Fruit fly (Drosophila melanogaster) whole organism: ENCODE measurements around the gene CG43219.

Source experiments
- CG8478 ChIP-seq: fragments of >200 bp; optimal IDR thresholded peaks from 2 replicates; lab custom pipeline; 2018; ENCODE audit warnings: inconsistent platforms
- Dll ChIP-seq: fragments of >200 bp; optimal IDR thresholded peaks from 2 replicates; lab custom pipeline; 2017
- EcR ChIP-seq, 2 experiments: fragments of >200 bp; optimal IDR thresholded peaks; 2 replicates each; lab custom pipeline; 2017; ENCODE audit warnings: missing biosample characterization in 2 of 2, missing genetic modification characterization in 2 of 2, missing genetic modification reagents in 2 of 2
- pan ChIP-seq: fragments of >200 bp; optimal IDR thresholded peaks from 2 replicates; lab custom pipeline; 2017
- psq ChIP-seq: fragments of >200 bp; optimal IDR thresholded peaks from 2 replicates; lab custom pipeline; 2017
- usp ChIP-seq: fragments of >200 bp; optimal IDR thresholded peaks from 2 replicates; lab custom pipeline; 2017; ENCODE audit warnings: missing biosample characterization, missing genetic modification characterization, mixed read lengths

The CG43219 gene

dm6 chr3L:21241447-21241983 lies 21.3 kb downstream of the CG43219 start:
- no peak for TF ChIP-seq pan (lab: Kevin White, UChicago)
- no peak for TF ChIP-seq EcR (GFP tag; optimal IDR thresholded peaks at IDR 0.05; lab: Kevin White, UChicago)
- no peak for TF ChIP-seq psq (lab: Kevin White, UChicago)
- no peak for TF ChIP-seq Dll
- no peak for TF ChIP-seq CG8478 (lab: Kevin White, UChicago)
- no peak for TF ChIP-seq usp (GFP tag; lab: Kevin White, UChicago)

dm6 chr3L:21242958-21243357 lies 22.8 kb downstream of the CG43219 start:
- TF ChIP-seq pan (lab: Kevin White, UChicago) (no peak), EcR (GFP tag; optimal IDR thresholded peaks at IDR 0.05; lab: Kevin White, UChicago) (no peak), psq (lab: Kevin White, UChicago) (no peak), CG8478 (lab: Kevin White, UChicago) (no peak), usp (GFP tag; lab: Kevin White, UChicago) (no peak), Dll (no peak)

dm6 chr3L:21243417-21243816 lies 23.2 kb downstream of the CG43219 start:
- TF ChIP-seq CG8478 (lab: Kevin White, UChicago) (no peak), psq (lab: Kevin White, UChicago) (no peak), pan (lab: Kevin White, UChicago) (no peak), EcR (GFP tag; optimal IDR thresholded peaks at IDR 0.05; lab: Kevin White, UChicago) (no peak), usp (GFP tag; lab: Kevin White, UChicago) (no peak)

dm6 chr3L:21251381-21251780 lies 31.2 kb downstream of the CG43219 start:
- TF ChIP-seq EcR (GFP tag; optimal IDR thresholded peaks at IDR 0.05; lab: Kevin White, UChicago): peak in 1 of 2 experiments; percentile 2
- TF ChIP-seq pan (lab: Kevin White, UChicago): no peak
- TF ChIP-seq usp (GFP tag; lab: Kevin White, UChicago): no peak
- TF ChIP-seq Dll: peak; percentile 40
- TF ChIP-seq CG8478 (lab: Kevin White, UChicago): no peak
- TF ChIP-seq psq (lab: Kevin White, UChicago): no peak

dm6 chr3L:21252525-21252924 lies 32.3 kb downstream of the CG43219 start:
- no peak for TF ChIP-seq psq (lab: Kevin White, UChicago)
- TF ChIP-seq EcR (GFP tag; optimal IDR thresholded peaks at IDR 0.05; lab: Kevin White, UChicago): peak in 1 of 2 experiments; percentile 81
- TF ChIP-seq Dll: peak; percentile 2
- TF ChIP-seq usp (GFP tag; lab: Kevin White, UChicago): no peak
- TF ChIP-seq CG8478 (lab: Kevin White, UChicago): no peak
- TF ChIP-seq pan (lab: Kevin White, UChicago): no peak

- TF ChIP-seq EcR (GFP tag; optimal IDR thresholded peaks at IDR 0.05; lab: Kevin White, UChicago): peak; percentile 95 to 97
- peak; percentile 17 for TF ChIP-seq Dll
- TF ChIP-seq pan (lab: Kevin White, UChicago): no peak
These were observed 32.9 kb downstream of the CG43219 start for dm6 chr3L:21252932-21253760.

dm6 chr3L:21253761-21254523 lies 33.7 kb downstream of the CG43219 start:
- TF ChIP-seq psq (lab: Kevin White, UChicago): no peak
- peak; percentile 94 to 95 for TF ChIP-seq EcR (GFP tag; optimal IDR thresholded peaks at IDR 0.05; lab: Kevin White, UChicago)

- TF ChIP-seq pan (lab: Kevin White, UChicago) (no peak), usp (GFP tag; lab: Kevin White, UChicago) (no peak), Dll (no peak), CG8478 (lab: Kevin White, UChicago) (no peak), psq (lab: Kevin White, UChicago) (no peak), EcR (GFP tag; optimal IDR thresholded peaks at IDR 0.05; lab: Kevin White, UChicago) (peak in 1 of 2 experiments; percentile 43)
These were observed 34.3 kb downstream of the CG43219 start for dm6 chr3L:21254524-21254972.

dm6 chr3L:21256062-21257023 lies 36.1 kb downstream of the CG43219 start:
- TF ChIP-seq psq (lab: Kevin White, UChicago): no peak
- TF ChIP-seq pan (lab: Kevin White, UChicago): no peak
- no peak for TF ChIP-seq EcR (GFP tag; optimal IDR thresholded peaks at IDR 0.05; lab: Kevin White, UChicago)
- TF ChIP-seq CG8478 (lab: Kevin White, UChicago): no peak

dm6 chr3L:21257731-21258130 lies 37.5 kb downstream of the CG43219 start, which contains the start of gene CG43218:
Gene CG43218 (plus strand): TSS chr3L:21258020.
- TF ChIP-seq pan (lab: Kevin White, UChicago): no peak
- no peak for TF ChIP-seq CG8478 (lab: Kevin White, UChicago)
- TF ChIP-seq EcR (GFP tag; optimal IDR thresholded peaks at IDR 0.05; lab: Kevin White, UChicago): no peak
- no peak for TF ChIP-seq psq (lab: Kevin White, UChicago)
- TF ChIP-seq usp (GFP tag; lab: Kevin White, UChicago): no peak
- TF ChIP-seq Dll: no peak
